Worm (Caenorhabditis elegans) whole organism, mixed stage, embryonic: ENCODE data around the gene btb-12.

Experiments
- cnd-1 ChIP-seq: fragments of 200-800 bp; sonication (Bioruptor generic); optimal IDR thresholded peaks from 2 replicates; lab custom pipeline; 2018; ENCODE audit warnings: mild to moderate bottlenecking, missing genetic modification characterization, missing compliant biosample characterization
- drap-1 ChIP-seq: fragments of 200-800 bp; sonication (Bioruptor generic); optimal IDR thresholded peaks from 3 replicates; lab custom pipeline; 2018; ENCODE audit warnings: mild to moderate bottlenecking, missing genetic modification characterization, missing compliant biosample characterization
- elt-3 ChIP-seq: fragments of 150-350 bp; optimal IDR thresholded peaks from 2 replicates; lab custom pipeline; 2014; ENCODE audit warnings: missing biosample characterization, missing genetic modification characterization
- lin-32 ChIP-seq: fragments of 200-800 bp; sonication (Bioruptor generic); optimal IDR thresholded peaks from 2 replicates; lab custom pipeline; 2018; ENCODE audit warnings: mild to moderate bottlenecking, missing genetic modification characterization, missing compliant biosample characterization
- tbx-8 ChIP-seq: fragments of 200-800 bp; sonication (Bioruptor generic); optimal IDR thresholded peaks from 2 replicates; lab custom pipeline; 2018; ENCODE audit warnings: mild to moderate bottlenecking, missing genetic modification characterization, moderate library complexity, missing compliant biosample characterization
- unc-39 ChIP-seq: fragments of 150-350 bp; optimal IDR thresholded peaks from 2 replicates; lab custom pipeline; 2014; ENCODE audit warnings: missing biosample characterization, missing genetic modification characterization
- unc-62 ChIP-seq: fragments of 150-350 bp; optimal IDR thresholded peaks from 2 replicates; lab custom pipeline; 2014; ENCODE audit warnings: missing biosample characterization, missing genetic modification reagents, missing genetic modification characterization
- zip-8 ChIP-seq: fragments of 150-350 bp; optimal IDR thresholded peaks from 2 replicates; lab custom pipeline; 2014; ENCODE audit warnings: missing biosample characterization, missing genetic modification characterization

DNA sequence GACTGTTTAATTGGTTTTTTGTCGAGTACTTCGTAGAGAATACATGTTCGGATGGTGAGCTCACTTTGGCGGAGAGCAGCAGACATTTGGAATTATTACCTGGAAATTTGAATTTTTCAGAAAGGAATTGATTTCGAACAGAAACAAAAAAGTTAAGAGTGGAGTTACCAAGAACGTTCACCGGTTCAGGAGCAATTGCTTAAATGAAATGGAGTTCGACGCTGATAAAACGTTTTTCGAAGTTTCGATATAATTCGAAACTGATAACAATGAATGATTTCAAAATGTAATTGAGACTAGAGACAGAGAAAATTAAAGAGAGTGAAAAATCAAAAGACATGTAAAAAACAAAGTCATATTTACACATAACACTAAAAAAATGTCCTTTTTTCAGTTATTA, 44.4 kb upstream of the btb-12 start, which contains the start of gene fbxa-163:
- TF ChIP-seq unc-62, result no peak
- TF ChIP-seq tbx-8 (GFP tag; lab: Kevin White, UChicago), result no peak
- TF ChIP-seq zip-8 (tag; lab: Kevin White, UChicago), result no peak
- TF ChIP-seq unc-39 (tag; lab: Kevin White, UChicago), result no peak
- no peak for TF ChIP-seq drap-1 (GFP tag; lab: Kevin White, UChicago)
- no peak for TF ChIP-seq cnd-1 (tag; lab: Kevin White, UChicago)
- no peak for TF ChIP-seq elt-3 (tag; lab: Kevin White, UChicago)
- no peak for TF ChIP-seq lin-32 (GFP tag; lab: Kevin White, UChicago)
